Worm (Caenorhabditis elegans) whole organism, late embryonic: ENCODE results near the gene T12G3.4.

Experiments
- C38D4.7 ChIP-seq: fragments of 200-800 bp; sonication (Bioruptor generic); optimal IDR thresholded peaks from 2 replicates; lab custom pipeline; 2018; ENCODE audit warnings: mild to moderate bottlenecking, missing genetic modification characterization, moderate library complexity, missing compliant biosample characterization
- F13H6.1 ChIP-seq: sonication (generic microtip); optimal IDR thresholded peaks from 2 replicates; lab custom pipeline; 2016; ENCODE audit warnings: missing genetic modification characterization, missing compliant biosample characterization
- ama-1 ChIP-seq: fragments of 150-350 bp; optimal IDR thresholded peaks from 2 replicates; lab custom pipeline; 2014
- ceh-22 ChIP-seq: sonication (generic microtip); optimal IDR thresholded peaks from 2 replicates; lab custom pipeline; 2017; ENCODE audit warnings: missing biosample characterization, missing genetic modification characterization
- fkh-10 ChIP-seq: fragments of 150-350 bp; optimal IDR thresholded peaks from 2 replicates; lab custom pipeline; 2014; ENCODE audit warnings: missing biosample characterization, missing genetic modification reagents, missing genetic modification characterization
- lim-6 ChIP-seq: sonication (generic microtip); optimal IDR thresholded peaks from 2 replicates; lab custom pipeline; 2016; ENCODE audit warnings: missing genetic modification characterization, missing compliant biosample characterization
- nhr-11 ChIP-seq: fragments of 150-350 bp; optimal IDR thresholded peaks from 2 replicates; lab custom pipeline; 2014; ENCODE audit warnings: missing biosample characterization, missing genetic modification characterization
- odd-2 ChIP-seq: sonication (generic microtip); optimal IDR thresholded peaks from 2 replicates; lab custom pipeline; 2017; ENCODE audit warnings: antibody characterized with exemption, mild to moderate bottlenecking, missing genetic modification characterization, missing compliant biosample characterization
- pqm-1 ChIP-seq: sonication (generic microtip); optimal IDR thresholded peaks from 2 replicates; lab custom pipeline; 2016; ENCODE audit warnings: missing genetic modification characterization, missing compliant biosample characterization
- ref-2 ChIP-seq: sonication (generic microtip); optimal IDR thresholded peaks from 2 replicates; lab custom pipeline; 2016; ENCODE audit warnings: missing genetic modification characterization, missing compliant biosample characterization
- tbx-7 ChIP-seq: sonication (generic microtip); optimal IDR thresholded peaks from 2 replicates; lab custom pipeline; 2016; ENCODE audit warnings: missing genotype, missing genetic modification characterization, missing compliant biosample characterization

DNA sequence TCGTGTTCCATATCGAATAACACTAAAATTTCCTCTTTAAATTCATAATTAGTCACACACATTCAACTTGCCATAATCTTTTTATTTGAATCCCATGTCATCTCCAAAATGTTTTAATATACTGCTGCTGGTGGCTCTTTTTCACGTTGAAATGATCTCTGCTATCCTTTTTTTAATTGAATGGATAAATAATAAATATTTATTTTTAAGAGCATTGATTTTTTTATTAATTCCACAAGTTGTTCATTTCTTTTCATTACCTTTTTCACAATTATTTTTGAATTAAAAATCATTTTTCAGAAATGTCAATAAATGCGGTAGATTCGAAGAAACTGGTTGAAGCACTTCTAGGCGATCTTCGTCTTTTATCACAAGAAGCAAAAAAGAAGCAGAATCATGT is 48.4 kb downstream of the T12G3.4 start, which contains the start of gene mon-2:
- TF ChIP-seq F13H6.1 (tag; lab: Kevin White, UChicago) (no peak), ceh-22 (tag; lab: Kevin White, UChicago) (no peak), ref-2 (tag; lab: Kevin White, UChicago) (no peak), odd-2 (tag; lab: Kevin White, UChicago) (no peak), pqm-1 (tag; lab: Kevin White, UChicago) (no peak), tbx-7 (tag; lab: Kevin White, UChicago) (no peak), lim-6 (tag; lab: Kevin White, UChicago) (no peak), ama-1 (lab: Kevin White, UChicago) (no peak), fkh-10 (no peak), nhr-11 (tag; lab: Kevin White, UChicago) (no peak), C38D4.7 (GFP tag; lab: Kevin White, UChicago) (no peak)
